Worm (Caenorhabditis elegans): ENCODE measurements around the gene F43C11.1.
A peak's percentile ranks its signal among the peaks of the same experiment; 100 is the strongest.

ce11 chrII:2399810-2400209, 42.9 kb downstream of the F43C11.1 start:
- TF ChIP-seq zag-1 (tag; optimal IDR thresholded peaks at IDR 0.05) = no peak
- TF ChIP-seq mdl-1 (tag; optimal IDR thresholded peaks at IDR 0.05) = no peak
- no peak for TF ChIP-seq unc-62 (GFP tag; optimal IDR thresholded peaks at IDR 0.05)
- TF ChIP-seq ama-1 (optimal IDR thresholded peaks at IDR 0.05) = no peak
- no peak for TF ChIP-seq ztf-11 (tag; optimal IDR thresholded peaks at IDR 0.05)
- no peak for TF ChIP-seq nhr-12 (tag; optimal IDR thresholded peaks at IDR 0.05)
- no peak for TF ChIP-seq skn-1 (tag; optimal IDR thresholded peaks at IDR 0.05)
- TF ChIP-seq nhr-237 (tag; optimal IDR thresholded peaks at IDR 0.05) = no peak
- peak; percentile 14 to 96 (median 93) for TF ChIP-seq elt-3 (tag; optimal IDR thresholded peaks at IDR 0.05)
- no peak for TF ChIP-seq snpc-4 (tag; optimal IDR thresholded peaks at IDR 0.05)
- no peak for TF ChIP-seq unc-39 (tag; optimal IDR thresholded peaks at IDR 0.05)
- TF ChIP-seq fos-1 (tag; optimal IDR thresholded peaks at IDR 0.05) = no peak

Data from whole organism, L3 larva.